Worm (Caenorhabditis elegans) whole organism, L1 larva: Measurements from ENCODE around the gene srw-23.

ENCODE experiments used
- C04F5.9 ChIP-seq: sonication (generic microtip); optimal IDR thresholded peaks from 2 replicates; lab custom pipeline; 2016; ENCODE audit warnings: missing genetic modification characterization, missing compliant biosample characterization
- F16B12.6 ChIP-seq: fragments of 150-350 bp; optimal IDR thresholded peaks from 2 replicates; lab custom pipeline; 2014; ENCODE audit warnings: missing biosample characterization, missing genetic modification characterization
- ceh-63 ChIP-seq: fragments of 200-800 bp; sonication (Bioruptor generic); optimal IDR thresholded peaks from 2 replicates; lab custom pipeline; 2018; ENCODE audit warnings: mild to moderate bottlenecking, missing genetic modification characterization, missing compliant biosample characterization
- ceh-8 ChIP-seq: fragments of 200-800 bp; sonication (Bioruptor generic); optimal IDR thresholded peaks from 2 replicates; lab custom pipeline; 2018; ENCODE audit warnings: mild to moderate bottlenecking, missing genetic modification characterization, moderate library complexity, missing compliant biosample characterization
- efl-3 ChIP-seq: fragments of 200-800 bp; sonication (Bioruptor generic); optimal IDR thresholded peaks from 2 replicates; lab custom pipeline; 2018; ENCODE audit warnings: mild to moderate bottlenecking, missing genetic modification characterization, missing compliant biosample characterization
- egl-13 ChIP-seq: sonication (generic microtip); optimal IDR thresholded peaks from 2 replicates; lab custom pipeline; 2016; ENCODE audit warnings: missing genotype, missing genetic modification reagents, missing genetic modification characterization, missing compliant biosample characterization
- elt-2 ChIP-seq: sonication (generic microtip); optimal IDR thresholded peaks from 2 replicates; lab custom pipeline; 2016; ENCODE audit warnings: missing genetic modification characterization, mild to moderate bottlenecking, inconsistent platforms, missing compliant biosample characterization, missing genetic modification reagents
- fkh-4 ChIP-seq: sonication (generic microtip); optimal IDR thresholded peaks from 2 replicates; lab custom pipeline; 2016; ENCODE audit warnings: missing compliant biosample characterization, missing genetic modification characterization, borderline replicate concordance
- hlh-17 ChIP-seq: fragments of 200-800 bp; sonication (Bioruptor generic); optimal IDR thresholded peaks from 2 replicates; lab custom pipeline; 2018; ENCODE audit warnings: missing genetic modification characterization, mild to moderate bottlenecking, missing compliant biosample characterization, moderate library complexity, borderline replicate concordance
- hpl-2 ChIP-seq: fragments of 150-350 bp; optimal IDR thresholded peaks from 2 replicates; lab custom pipeline; 2014; ENCODE audit warnings: missing biosample characterization, missing genetic modification reagents, missing genetic modification characterization
- jun-1 ChIP-seq: fragments of 150-350 bp; optimal IDR thresholded peaks from 2 replicates; lab custom pipeline; 2014; ENCODE audit warnings: missing biosample characterization, missing genetic modification reagents, missing genetic modification characterization
- lin-13 ChIP-seq: fragments of 150-350 bp; optimal IDR thresholded peaks from 2 replicates; lab custom pipeline; 2014; ENCODE audit warnings: missing biosample characterization, missing genetic modification reagents, missing genetic modification characterization
- lin-14 ChIP-seq: fragments of 200-800 bp; sonication (Bioruptor generic); optimal IDR thresholded peaks from 2 replicates; lab custom pipeline; 2018; ENCODE audit warnings: mild to moderate bottlenecking, missing genetic modification characterization, moderate library complexity, missing compliant biosample characterization
- lir-3 ChIP-seq: sonication (generic microtip); optimal IDR thresholded peaks from 2 replicates; lab custom pipeline; 2016; ENCODE audit warnings: mild to moderate bottlenecking, missing genetic modification characterization, moderate library complexity, missing compliant biosample characterization; ENCODE audit not compliant: poor library complexity
- lsy-2 ChIP-seq, 2 experiments: fragments of 150-350 bp; optimal IDR thresholded peaks; 2 replicates each; lab custom pipeline; 2014; ENCODE audit warnings: missing biosample characterization in 2 of 2, missing genetic modification characterization in 2 of 2
- mab-9 ChIP-seq: fragments of 200-800 bp; sonication (Bioruptor generic); IDR thresholded peaks from 2 replicates; pipeline ENCODE4 v1.3.6; 2022; ENCODE audit warnings: missing genetic modification reagents, missing genetic modification characterization, missing compliant biosample characterization
- nhr-11 ChIP-seq: fragments of 150-350 bp; optimal IDR thresholded peaks from 2 replicates; lab custom pipeline; 2014; ENCODE audit warnings: missing biosample characterization, missing genetic modification characterization
- nhr-19 ChIP-seq: fragments of 200-800 bp; sonication (Bioruptor generic); conservative IDR thresholded peaks from 2 replicates; pipeline ENCODE4 v1.3.6; 2022; ENCODE audit warnings: missing genetic modification characterization, missing compliant biosample characterization
- nhr-237 ChIP-seq: fragments of 150-350 bp; optimal IDR thresholded peaks from 2 replicates; lab custom pipeline; 2014; ENCODE audit warnings: missing biosample characterization, missing genetic modification characterization
- nhr-47 ChIP-seq: sonication (generic microtip); optimal IDR thresholded peaks from 2 replicates; lab custom pipeline; 2016; ENCODE audit warnings: mild to moderate bottlenecking, missing genetic modification characterization, moderate library complexity, missing compliant biosample characterization
- nhr-71 ChIP-seq: sonication (generic microtip); optimal IDR thresholded peaks from 2 replicates; lab custom pipeline; 2016; ENCODE audit warnings: mild to moderate bottlenecking, missing genetic modification characterization, moderate library complexity, missing compliant biosample characterization
- nhr-84 ChIP-seq: sonication (generic microtip); optimal IDR thresholded peaks from 2 replicates; lab custom pipeline; 2017; ENCODE audit warnings: missing biosample characterization, missing genetic modification characterization
- nhr-85 ChIP-seq: sonication (generic microtip); peaks from one replicate; lab custom pipeline; 2016; ENCODE audit warnings: missing genetic modification characterization, inconsistent platforms, missing compliant biosample characterization
- pqm-1 ChIP-seq: sonication (generic microtip); optimal IDR thresholded peaks from 3 replicates; lab custom pipeline; 2017; ENCODE audit warnings: missing biosample characterization, missing genetic modification characterization
- rnt-1 ChIP-seq: sonication (generic microtip); optimal IDR thresholded peaks from 2 replicates; lab custom pipeline; 2016; ENCODE audit warnings: mild to moderate bottlenecking, missing genetic modification characterization, moderate library complexity, missing compliant biosample characterization
- skn-1 ChIP-seq: fragments of 150-350 bp; optimal IDR thresholded peaks from 2 replicates; lab custom pipeline; 2014; ENCODE audit warnings: missing biosample characterization, missing genetic modification characterization
- snu-23 ChIP-seq: sonication (generic microtip); optimal IDR thresholded peaks from 2 replicates; lab custom pipeline; 2016; ENCODE audit warnings: missing genetic modification characterization, missing compliant biosample characterization
- sox-4 ChIP-seq: sonication (generic microtip); optimal IDR thresholded peaks from 2 replicates; lab custom pipeline; 2016; ENCODE audit warnings: missing genetic modification characterization, missing compliant biosample characterization
- sup-37 ChIP-seq: fragments of 200-800 bp; sonication (Bioruptor generic); optimal IDR thresholded peaks from 2 replicates; lab custom pipeline; 2018; ENCODE audit warnings: mild to moderate bottlenecking, missing genetic modification characterization, missing compliant biosample characterization
- swsn-7 ChIP-seq: sonication (generic microtip); optimal IDR thresholded peaks from 2 replicates; lab custom pipeline; 2016; ENCODE audit warnings: missing genetic modification characterization, missing compliant biosample characterization
- xbp-1 ChIP-seq: sonication (generic microtip); optimal IDR thresholded peaks from 2 replicates; lab custom pipeline; 2016; ENCODE audit warnings: missing genetic modification characterization, missing compliant biosample characterization
- zag-1 ChIP-seq: fragments of 150-350 bp; optimal IDR thresholded peaks from 2 replicates; lab custom pipeline; 2014; ENCODE audit warnings: missing biosample characterization, missing genetic modification characterization
- ztf-11 ChIP-seq, 2 experiments: sonication (generic microtip); optimal IDR thresholded peaks; 2 replicates each; lab custom pipeline; 2016 to 2017; ENCODE audit warnings: missing genetic modification characterization in 2 of 2, missing biosample characterization in 1 of 2, missing compliant biosample characterization in 1 of 2
- ztf-4 ChIP-seq: fragments of 150-350 bp; optimal IDR thresholded peaks from 2 replicates; lab custom pipeline; 2014; ENCODE audit warnings: missing biosample characterization, missing genetic modification characterization

srw-23 gene

DNA sequence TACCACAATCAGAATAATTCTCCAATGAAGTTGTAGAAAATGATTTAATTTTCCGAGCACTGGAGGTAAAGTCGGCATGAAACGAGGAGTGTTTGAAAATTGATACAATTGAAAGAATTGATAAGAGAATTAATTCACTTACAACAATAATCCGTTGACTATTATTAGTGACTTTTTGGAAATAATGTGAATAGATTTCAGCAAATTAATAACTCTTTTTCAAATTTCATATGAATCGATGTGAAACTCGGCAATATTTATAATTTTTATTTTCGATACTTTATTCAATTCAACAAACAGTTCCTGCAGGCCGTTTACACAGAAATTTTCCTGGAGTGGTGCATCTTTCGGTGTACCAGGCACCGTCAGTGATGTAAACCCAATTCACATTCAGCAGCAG is 21.7 kb upstream of the srw-23 start, which contains the start of gene clec-37:
clec-37 (minus strand) TSS at position 101 of the 400 bp plus-strand sequence.
- TF ChIP-seq xbp-1 (tag; lab: Kevin White, UChicago) (no peak), lsy-2 (tag; optimal IDR thresholded peaks at IDR 0.05; lab: Kevin White, UChicago) (no peak), elt-2 (tag; lab: Kevin White, UChicago) (no peak), pqm-1 (tag; lab: Kevin White, UChicago) (no peak), fkh-4 (tag; lab: Kevin White, UChicago) (no peak), sox-4 (no peak), hpl-2 (GFP tag; lab: Kevin White, UChicago) (no peak), egl-13 (tag; lab: Kevin White, UChicago) (no peak), mab-9 (GFP tag; lab: Robert Waterston, UW) (no peak)

DNA sequence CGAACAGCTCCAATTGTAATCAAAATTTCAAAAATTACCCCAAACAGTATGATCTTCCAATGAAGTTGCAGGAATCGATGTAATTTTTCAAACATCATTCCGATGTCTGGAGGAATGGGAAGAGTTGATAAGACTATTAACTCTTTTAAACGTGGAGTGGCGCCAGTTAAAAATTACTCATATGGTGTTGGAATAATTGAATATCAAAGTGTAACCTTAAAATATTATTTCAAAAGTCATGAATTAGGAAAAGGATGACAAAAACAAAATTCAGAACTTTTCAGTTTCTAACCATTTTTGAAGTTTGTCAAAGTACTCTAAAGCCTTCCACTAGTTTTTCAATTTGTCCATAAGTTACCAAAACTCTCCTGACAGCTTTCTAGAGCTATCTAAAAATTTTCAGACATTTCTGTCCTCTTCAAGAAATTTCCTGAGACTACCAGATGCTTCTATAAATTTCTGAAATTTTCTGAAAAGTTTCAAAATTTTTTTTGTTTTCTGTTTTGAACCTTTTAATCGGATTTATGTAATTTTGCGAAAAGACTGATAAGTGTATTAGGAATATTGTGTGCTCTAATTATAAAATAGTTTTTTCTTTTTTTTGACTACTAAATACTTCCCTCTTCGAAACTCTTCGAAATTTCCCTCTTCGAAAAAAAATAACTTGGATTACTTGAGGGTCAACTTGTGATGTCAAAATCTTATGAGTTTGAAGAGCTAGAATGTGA is 19.6 kb upstream of the srw-23 start, which contains the start of the genes clec-35 and clec-27:
clec-35 (minus strand) TSS at position 101 of the 728 bp plus-strand sequence.
clec-27 (plus strand) TSS at position 678 of the 728 bp plus-strand sequence.
- TF ChIP-seq efl-3 (GFP tag; lab: Kevin White, UChicago) (no peak), lin-13 (GFP tag; lab: Kevin White, UChicago) (no peak), lir-3 (no peak), swsn-7 (tag; lab: Kevin White, UChicago) (no peak), rnt-1 (tag; lab: Kevin White, UChicago) (no peak), lin-14 (GFP tag; lab: Kevin White, UChicago) (no peak), F16B12.6 (tag; lab: Kevin White, UChicago) (no peak), nhr-19 (GFP tag; lab: Robert Waterston, UW) (no peak), nhr-11 (tag; lab: Kevin White, UChicago) (no peak), skn-1 (tag; lab: Kevin White, UChicago) (no peak), lsy-2 (tag; optimal IDR thresholded peaks at IDR 0.05; lab: Kevin White, UChicago) (no peak), ztf-11 (tag; optimal IDR thresholded peaks at IDR 0.05; lab: Kevin White, UChicago) (no peak)
- TF ChIP-seq, all 84 proteins: peak for 0

DNA sequence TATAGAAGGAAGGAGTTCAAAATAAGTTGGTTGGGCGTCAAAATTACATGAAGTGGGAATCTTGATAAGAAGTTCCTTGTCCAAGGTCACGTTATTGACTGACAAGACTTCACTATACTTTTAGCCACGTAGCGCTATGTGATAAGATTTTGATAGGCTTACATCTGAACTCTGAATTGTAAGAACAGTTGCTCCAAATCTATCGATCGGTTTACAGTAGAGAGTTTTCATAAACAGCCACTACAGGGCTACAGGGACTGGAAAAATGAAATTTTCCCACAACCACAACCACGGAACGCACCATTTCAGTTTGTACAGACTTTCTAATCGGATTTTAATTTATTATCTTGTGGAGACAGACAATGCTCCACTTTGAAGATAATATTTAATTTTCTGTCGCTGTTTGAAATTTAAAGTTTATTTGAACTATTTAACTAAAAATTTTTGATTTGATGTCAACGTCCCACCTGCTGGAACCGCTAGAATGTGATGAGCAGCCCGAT is 15.7 kb upstream of the srw-23 start, which contains the start of the genes clec-31 and clec-22:
clec-31 (minus strand) TSS at position 101 of the 503 bp plus-strand sequence.
clec-22 (plus strand) TSS at position 453 of the 503 bp plus-strand sequence.
- TF ChIP-seq ceh-8 (GFP tag; lab: Kevin White, UChicago) (no peak), snu-23 (GFP tag; lab: Kevin White, UChicago) (no peak), nhr-47 (tag; lab: Kevin White, UChicago) (no peak), nhr-237 (no peak), nhr-84 (tag; lab: Kevin White, UChicago) (no peak), C04F5.9 (tag; lab: Kevin White, UChicago) (no peak), nhr-85 (tag; lab: Kevin White, UChicago) (no peak), nhr-71 (tag; lab: Kevin White, UChicago) (no peak)

DNA sequence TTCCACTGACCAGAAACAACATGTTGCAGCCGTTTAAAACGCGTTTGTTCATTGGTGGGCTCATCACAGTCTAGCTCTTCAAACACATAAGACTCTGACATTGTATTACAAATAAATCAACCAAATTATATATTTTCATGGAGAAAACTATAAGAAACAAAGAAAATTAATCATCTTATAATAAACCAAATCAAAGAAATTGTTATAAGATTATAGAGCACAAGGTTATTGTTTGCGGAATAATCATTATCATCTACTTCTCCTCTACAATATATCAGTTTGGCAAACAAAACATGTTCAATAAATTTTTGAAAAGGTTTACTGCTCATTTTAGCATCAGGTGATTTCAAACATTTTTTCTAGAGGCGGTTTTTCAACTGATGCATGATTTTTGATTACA is 12.0 kb upstream of the srw-23 start, which contains the start of the genes clec-32 and clec-24:
clec-32 (minus strand) TSS at position 101 of the 400 bp plus-strand sequence.
clec-24 (plus strand) TSS at position 294 of the 400 bp plus-strand sequence.
- no peak for TF ChIP-seq jun-1 (tag; lab: Kevin White, UChicago)
- no peak for TF ChIP-seq nhr-237
- TF ChIP-seq lir-3: no peak
- TF ChIP-seq sup-37 (GFP tag; lab: Kevin White, UChicago): no peak
- TF ChIP-seq ceh-63 (GFP tag; lab: Kevin White, UChicago): no peak
- no peak for TF ChIP-seq hlh-17 (GFP tag; lab: Kevin White, UChicago)
- TF ChIP-seq zag-1 (tag; lab: Kevin White, UChicago): no peak
- TF ChIP-seq ztf-4 (tag; lab: Kevin White, UChicago): no peak
